Worm (Caenorhabditis elegans): ENCODE measurements around the gene F07A11.5.

DNA sequence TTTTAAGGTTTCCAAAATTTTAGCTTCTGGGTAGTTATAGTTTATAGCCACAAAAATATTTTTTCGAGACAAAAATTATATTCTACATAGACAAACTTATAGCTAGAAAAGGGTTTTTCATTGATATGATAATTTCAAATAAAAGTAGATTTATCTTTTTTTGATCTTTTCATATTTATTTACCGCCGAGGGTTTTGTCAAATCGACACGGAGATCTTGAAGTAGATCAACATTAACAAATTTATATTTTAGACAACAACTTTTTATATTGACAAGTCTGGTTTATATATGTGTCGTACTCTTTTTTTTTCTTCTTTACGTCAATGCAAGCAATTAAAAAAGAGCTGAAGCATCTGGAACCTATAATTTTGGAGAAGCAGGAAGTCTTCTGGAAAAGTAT, 46.8 kb downstream of the F07A11.5 start:
- TF ChIP-seq let-526 (GFP tag; IDR thresholded peaks at IDR 0.05) (no peak), nfya-1 (tag; optimal IDR thresholded peaks at IDR 0.05; ENCODE audit: borderline replicate concordance, insufficient read depth) (no peak), unc-130 (GFP tag; optimal IDR thresholded peaks at IDR 0.05) (no peak), pha-4 (tag; optimal IDR thresholded peaks at IDR 0.05) (no peak), ama-1 (optimal IDR thresholded peaks at IDR 0.05) (no peak), ama-1 (GFP tag; optimal IDR thresholded peaks at IDR 0.05) (no peak), lir-1 (GFP tag; conservative IDR thresholded peaks at IDR 0.05) (no peak), snpc-1.3 (tag; optimal IDR thresholded peaks at IDR 0.05; ENCODE audit: insufficient read depth) (no peak)

Data from whole organism, young adult.